Worm (Caenorhabditis elegans): ENCODE data around the gene gldi-3.
A peak's percentile ranks its signal among the peaks of the same experiment; 100 is the strongest.

Gene gldi-3

ce11 chrII:9280048-9280772 lies at the start of gene gldi-3:
gldi-3 (minus strand) TSS chrII:9280098.
- TF ChIP-seq zip-8 (tag; optimal IDR thresholded peaks at IDR 0.05): no peak
- TF ChIP-seq blmp-1 (tag; optimal IDR thresholded peaks at IDR 0.05): no peak
- no peak for TF ChIP-seq drap-1 (GFP tag; optimal IDR thresholded peaks at IDR 0.05)
- TF ChIP-seq bed-3 (GFP tag; optimal IDR thresholded peaks at IDR 0.05): no peak
- no peak for TF ChIP-seq nhr-76 (tag; optimal IDR thresholded peaks at IDR 0.05)
- no peak for TF ChIP-seq sptf-1 (tag; optimal IDR thresholded peaks at IDR 0.05)
- TF ChIP-seq ceh-43 (GFP tag; optimal IDR thresholded peaks at IDR 0.05): no peak
- TF ChIP-seq sem-2 (GFP tag; optimal IDR thresholded peaks at IDR 0.05): no peak
- TF ChIP-seq mep-1 (tag; optimal IDR thresholded peaks at IDR 0.05): no peak
- no peak for TF ChIP-seq nhr-237 (tag; optimal IDR thresholded peaks at IDR 0.05)
- TF ChIP-seq cnd-1 (tag; optimal IDR thresholded peaks at IDR 0.05): no peak
- no peak for TF ChIP-seq lsy-2 (tag; optimal IDR thresholded peaks at IDR 0.05)
- no peak for TF ChIP-seq ceh-83 (GFP tag; optimal IDR thresholded peaks at IDR 0.05)
- no peak for TF ChIP-seq elt-3 (tag; optimal IDR thresholded peaks at IDR 0.05)
- no peak for TF ChIP-seq ces-1 (GFP tag; optimal IDR thresholded peaks at IDR 0.05)

- TF ChIP-seq blmp-1 (tag; optimal IDR thresholded peaks at IDR 0.05): no peak
- no peak for TF ChIP-seq flh-1 (GFP tag; optimal IDR thresholded peaks at IDR 0.05)
Observed at ce11 chrII:9329474-9329873, 49.6 kb upstream of the gldi-3 start, which contains the start of gene wbp-2. wbp-2 (plus strand) TSS chrII:9329774.

- TF ChIP-seq drap-1 (GFP tag; optimal IDR thresholded peaks at IDR 0.05) (no peak), ceh-39 (tag; optimal IDR thresholded peaks at IDR 0.05) (no peak), nhr-237 (tag; optimal IDR thresholded peaks at IDR 0.05) (no peak)
Observed at ce11 chrII:9325555-9325954, 45.7 kb upstream of the gldi-3 start.

- TF ChIP-seq unc-120 (tag; optimal IDR thresholded peaks at IDR 0.05; ENCODE audit: poor library complexity, severe bottlenecking) (peak; percentile 43), unc-62 (GFP tag; optimal IDR thresholded peaks at IDR 0.05) (peak; percentile 19), ces-1 (GFP tag; optimal IDR thresholded peaks at IDR 0.05) (peak; percentile 12), ztf-11 (tag; optimal IDR thresholded peaks at IDR 0.05) (no peak)
Observed at ce11 chrII:9324824-9325351, 45.0 kb upstream of the gldi-3 start, which contains the start of gene eat-3. eat-3 (plus strand) TSS chrII:9324874.

ce11 chrII:9323660-9324059 lies 43.8 kb upstream of the gldi-3 start, which contains the start of gene egli-1:
egli-1 (plus strand) TSS chrII:9323960.
- no peak for TF ChIP-seq flh-1 (GFP tag; optimal IDR thresholded peaks at IDR 0.05)

- TF ChIP-seq lsy-2 (tag; optimal IDR thresholded peaks at IDR 0.05) (peak; percentile 12), M03D4.4 (tag; optimal IDR thresholded peaks at IDR 0.05) (no peak), sptf-1 (tag; optimal IDR thresholded peaks at IDR 0.05) (no peak), mep-1 (tag; optimal IDR thresholded peaks at IDR 0.05) (peak; percentile 36), ces-1 (GFP tag; optimal IDR thresholded peaks at IDR 0.05) (peak; percentile 74)
Observed at ce11 chrII:9322870-9323349, 43.0 kb upstream of the gldi-3 start, which contains the start of gene rab-39. rab-39 (minus strand) TSS chrII:9322920.

ce11 chrII:9319058-9319915 lies 39.4 kb upstream of the gldi-3 start, which contains the start of the genes csa-1 and wdfy-2:
csa-1 (minus strand) TSS chrII:9319726.
wdfy-2 (plus strand) TSS chrII:9319865.
- TF ChIP-seq unc-39 (tag; optimal IDR thresholded peaks at IDR 0.05) (no peak), pha-4 (tag; optimal IDR thresholded peaks at IDR 0.05) (no peak), mab-5 (tag; optimal IDR thresholded peaks at IDR 0.05) (no peak), sem-2 (GFP tag; optimal IDR thresholded peaks at IDR 0.05) (no peak), cnd-1 (tag; optimal IDR thresholded peaks at IDR 0.05) (no peak), nhr-2 (tag; optimal IDR thresholded peaks at IDR 0.05) (no peak), unc-62 (GFP tag; optimal IDR thresholded peaks at IDR 0.05) (no peak), ceh-39 (tag; optimal IDR thresholded peaks at IDR 0.05) (no peak), sptf-1 (tag; optimal IDR thresholded peaks at IDR 0.05) (no peak), bed-3 (GFP tag; optimal IDR thresholded peaks at IDR 0.05) (no peak), blmp-1 (tag; optimal IDR thresholded peaks at IDR 0.05) (no peak), M03D4.4 (tag; optimal IDR thresholded peaks at IDR 0.05) (no peak), mls-2 (tag; optimal IDR thresholded peaks at IDR 0.05) (no peak), mep-1 (tag; optimal IDR thresholded peaks at IDR 0.05) (no peak), ceh-43 (GFP tag; optimal IDR thresholded peaks at IDR 0.05) (no peak), lin-32 (GFP tag; optimal IDR thresholded peaks at IDR 0.05) (no peak), flh-1 (GFP tag; optimal IDR thresholded peaks at IDR 0.05) (no peak), nhr-237 (tag; optimal IDR thresholded peaks at IDR 0.05) (no peak)

Data from whole organism, mixed stage, embryonic.